Fruit fly (Drosophila melanogaster) whole organism, embryonic: ENCODE data around the gene dnc.

Source experiments
- Atf3 ChIP-seq: fragments of 200-800 bp; sonication (Bioruptor generic); optimal IDR thresholded peaks from 3 replicates; lab custom pipeline; 2016; ENCODE audit warnings: missing biosample characterization, missing genetic modification characterization
- Atf6 ChIP-seq: fragments of 200-800 bp; sonication (Bioruptor generic); IDR thresholded peaks from 2 replicates; pipeline ENCODE4 v1.3.6; 2022; ENCODE audit warnings: missing biosample characterization, missing genetic modification characterization
- BEAF-32 ChIP-seq: fragments of 200-800 bp; sonication (Bioruptor generic); optimal IDR thresholded peaks from 3 replicates; lab custom pipeline; 2017; ENCODE audit warnings: missing biosample characterization, missing genetic modification characterization, mild to moderate bottlenecking, moderate library complexity, missing genetic modification reagents
- CG10274 ChIP-seq: fragments of 200-800 bp; sonication (Bioruptor generic); optimal IDR thresholded peaks from 3 replicates; lab custom pipeline; 2017; ENCODE audit warnings: missing biosample characterization, mild to moderate bottlenecking, missing genetic modification characterization
- CG10565 ChIP-seq: fragments of 200-800 bp; sonication (Bioruptor generic); optimal IDR thresholded peaks from 3 replicates; lab custom pipeline; 2016; ENCODE audit warnings: missing biosample characterization, mild to moderate bottlenecking, missing genetic modification characterization
- CG11247 ChIP-seq: fragments of 200-800 bp; sonication (Bioruptor generic); IDR thresholded peaks from 2 replicates; pipeline ENCODE4 v1.3.6; 2022; ENCODE audit warnings: missing biosample characterization, missing genetic modification characterization
- CG12236 ChIP-seq: fragments of 200-800 bp; sonication (Bioruptor generic); optimal IDR thresholded peaks from 2 replicates; lab custom pipeline; 2016; ENCODE audit warnings: missing biosample characterization, missing genetic modification characterization
- CG1233 ChIP-seq: fragments of 200-800 bp; sonication (Bioruptor generic); optimal IDR thresholded peaks from 4 replicates; lab custom pipeline; 2018; ENCODE audit warnings: missing biosample characterization, mild to moderate bottlenecking, missing genetic modification characterization
- CG13624 ChIP-seq: fragments of 200-800 bp; sonication (Bioruptor generic); optimal IDR thresholded peaks from 2 replicates; lab custom pipeline; 2016; ENCODE audit warnings: missing biosample characterization, missing genetic modification characterization
- CG13775 ChIP-seq: fragments of 200-800 bp; sonication (Bioruptor generic); optimal IDR thresholded peaks from 3 replicates; lab custom pipeline; 2017; ENCODE audit warnings: missing biosample characterization, mild to moderate bottlenecking, missing genetic modification characterization
- CG13894 ChIP-seq: fragments of 200-800 bp; sonication (Bioruptor generic); optimal IDR thresholded peaks from 3 replicates; lab custom pipeline; 2018; ENCODE audit warnings: missing biosample characterization, mild to moderate bottlenecking, missing genetic modification characterization, moderate library complexity
- CG15011 ChIP-seq: fragments of 200-800 bp; sonication (Bioruptor generic); optimal IDR thresholded peaks from 3 replicates; lab custom pipeline; 2018; ENCODE audit warnings: missing biosample characterization, mild to moderate bottlenecking, missing genetic modification characterization
- CG15269 ChIP-seq: fragments of 200-800 bp; sonication (Bioruptor generic); optimal IDR thresholded peaks from 2 replicates; lab custom pipeline; 2018; ENCODE audit warnings: missing biosample characterization, mild to moderate bottlenecking, missing genetic modification characterization, moderate library complexity
- CG18599 ChIP-seq: fragments of 200-800 bp; sonication (Bioruptor generic); optimal IDR thresholded peaks from 3 replicates; lab custom pipeline; 2017; ENCODE audit warnings: missing biosample characterization, missing genetic modification characterization, mild to moderate bottlenecking, moderate library complexity, missing genetic modification reagents
- CG2116 ChIP-seq: fragments of 200-800 bp; sonication (Bioruptor generic); optimal IDR thresholded peaks from 3 replicates; lab custom pipeline; 2018; ENCODE audit warnings: missing biosample characterization, mild to moderate bottlenecking, missing genetic modification characterization
- CG2678 ChIP-seq: fragments of 200-800 bp; sonication (Bioruptor generic); optimal IDR thresholded peaks from 3 replicates; lab custom pipeline; 2019; ENCODE audit warnings: missing biosample characterization, mild to moderate bottlenecking, missing genetic modification characterization, moderate library complexity
- CG2712 ChIP-seq: fragments of 200-800 bp; optimal IDR thresholded peaks from 3 replicates; lab custom pipeline; 2019; ENCODE audit warnings: missing biosample characterization, mild to moderate bottlenecking, missing genetic modification characterization, moderate library complexity
- CG30403 ChIP-seq: fragments of 200-800 bp; sonication (Bioruptor generic); optimal IDR thresholded peaks from 3 replicates; lab custom pipeline; 2016; ENCODE audit warnings: missing biosample characterization, missing genetic modification characterization
- CG31224 ChIP-seq: fragments of 200-800 bp; sonication (Bioruptor generic); IDR thresholded peaks from 2 replicates; pipeline ENCODE4 v1.3.6; 2022; ENCODE audit warnings: missing biosample characterization, missing genetic modification characterization
- CG32532 ChIP-seq: fragments of 200-800 bp; sonication (Bioruptor generic); IDR thresholded peaks from 2 replicates; pipeline ENCODE4 v1.3.6; 2022; ENCODE audit warnings: missing biosample characterization, missing genetic modification characterization
- CG4282 ChIP-seq: fragments of 200-800 bp; sonication (Bioruptor generic); optimal IDR thresholded peaks from 2 replicates; lab custom pipeline; 2016; ENCODE audit warnings: missing biosample characterization, missing genetic modification characterization
- CG4854 ChIP-seq: fragments of 200-800 bp; sonication (Bioruptor generic); optimal IDR thresholded peaks from 2 replicates; lab custom pipeline; 2016; ENCODE audit warnings: missing biosample characterization, missing genetic modification characterization, inconsistent platforms
- CG7963 ChIP-seq: fragments of 200-800 bp; sonication (Bioruptor generic); IDR thresholded peaks from 3 replicates; pipeline ENCODE4 v1.3.6; 2022; ENCODE audit warnings: missing biosample characterization, missing genetic modification characterization; ENCODE audit not compliant: partially characterized antibody
- CG8478 ChIP-seq: fragments of >200 bp; optimal IDR thresholded peaks from 2 replicates; lab custom pipeline; 2018
- CG9437 ChIP-seq: fragments of 200-800 bp; sonication (Bioruptor generic); optimal IDR thresholded peaks from 2 replicates; lab custom pipeline; 2018; ENCODE audit warnings: missing biosample characterization, mild to moderate bottlenecking, missing genetic modification characterization
- CG9932 ChIP-seq: fragments of 200-800 bp; sonication (Bioruptor generic); IDR thresholded peaks from 2 replicates; pipeline ENCODE4 v1.3.6; 2022; ENCODE audit warnings: missing biosample characterization, missing genetic modification characterization
- D ChIP-seq, 2 experiments: fragments of 200-800 bp in 1 of 2; fragments of >200 bp in 1 of 2; sonication (Bioruptor generic) in 1 of 2; optimal IDR thresholded peaks; 2 replicates in 1 of 2; 3 replicates in 1 of 2; lab custom pipeline; 2017; ENCODE audit warnings: mild to moderate bottlenecking in 1 of 2, missing biosample characterization in 1 of 2, missing genetic modification characterization in 1 of 2, missing genetic modification reagents in 1 of 2
- Deaf1 ChIP-seq: fragments of 200-800 bp; optimal IDR thresholded peaks from 3 replicates; lab custom pipeline; 2019; ENCODE audit warnings: missing biosample characterization, mild to moderate bottlenecking, missing genetic modification characterization, moderate library complexity
- Doc2 ChIP-seq: fragments of 200-800 bp; sonication (Bioruptor generic); IDR thresholded peaks from 2 replicates; pipeline ENCODE4 v1.3.6; 2022; ENCODE audit warnings: missing biosample characterization, missing genetic modification characterization
- Doc3 ChIP-seq: fragments of 200-800 bp; sonication (Bioruptor generic); IDR thresholded peaks from 3 replicates; pipeline ENCODE4 v1.3.6; 2022; ENCODE audit warnings: missing biosample characterization, missing genetic modification characterization; ENCODE audit not compliant: partially characterized antibody
- ERR ChIP-seq: fragments of 200-800 bp; sonication (Bioruptor generic); optimal IDR thresholded peaks from 2 replicates; lab custom pipeline; 2016; ENCODE audit warnings: missing biosample characterization, missing genetic modification characterization
- MBD-R2 ChIP-seq: fragments of 200-800 bp; sonication (Bioruptor generic); IDR thresholded peaks from 2 replicates; pipeline ENCODE4 v1.3.6; 2022; ENCODE audit warnings: missing biosample characterization, missing genetic modification characterization
- NC2β ChIP-seq: fragments of 200-800 bp; sonication (Bioruptor generic); optimal IDR thresholded peaks from 2 replicates; lab custom pipeline; 2016; ENCODE audit warnings: missing biosample characterization, missing genetic modification characterization
- Ptx1 ChIP-seq: fragments of 200-800 bp; sonication (Bioruptor generic); IDR thresholded peaks from 2 replicates; pipeline ENCODE4 v1.3.6; 2022; ENCODE audit warnings: missing biosample characterization, missing genetic modification characterization
- Side ChIP-seq: fragments of 200-800 bp; sonication (Bioruptor generic); optimal IDR thresholded peaks from 2 replicates; lab custom pipeline; 2016; ENCODE audit warnings: missing biosample characterization, missing genetic modification characterization
- TFAM ChIP-seq: fragments of 200-800 bp; sonication (Bioruptor generic); optimal IDR thresholded peaks from 2 replicates; lab custom pipeline; 2017; ENCODE audit warnings: missing biosample characterization, missing genetic modification characterization, inconsistent platforms
- Taf1 ChIP-seq: fragments of 200-800 bp; sonication (Bioruptor generic); IDR thresholded peaks from 2 replicates; pipeline ENCODE4 v1.3.6; 2022; ENCODE audit warnings: missing biosample characterization, missing genetic modification characterization
- Xrp1 ChIP-seq: fragments of 200-800 bp; sonication (Bioruptor generic); IDR thresholded peaks from 2 replicates; pipeline ENCODE4 v1.3.6; 2022; ENCODE audit warnings: missing biosample characterization, missing genetic modification characterization
- ab ChIP-seq: fragments of 200-800 bp; sonication (Bioruptor generic); optimal IDR thresholded peaks from 2 replicates; lab custom pipeline; 2016; ENCODE audit warnings: missing biosample characterization, missing genetic modification characterization
- esg ChIP-seq: fragments of 200-800 bp; sonication (Bioruptor generic); conservative IDR thresholded peaks from 2 replicates; pipeline ENCODE4 v1.3.6; 2022; ENCODE audit warnings: missing biosample characterization, missing genetic modification characterization
- gcm2 ChIP-seq: fragments of 200-800 bp; sonication (Bioruptor generic); optimal IDR thresholded peaks from 2 replicates; lab custom pipeline; 2016; ENCODE audit warnings: missing biosample characterization, missing genetic modification characterization
- gro ChIP-seq: fragments of 200-800 bp; sonication (Bioruptor generic); optimal IDR thresholded peaks from 2 replicates; lab custom pipeline; 2016; ENCODE audit warnings: missing biosample characterization, missing genetic modification characterization
- kah ChIP-seq: fragments of 200-800 bp; sonication (Bioruptor generic); optimal IDR thresholded peaks from 2 replicates; lab custom pipeline; 2018; ENCODE audit warnings: missing biosample characterization, mild to moderate bottlenecking, missing genetic modification characterization
- nerfin-2 ChIP-seq: fragments of 200-800 bp; sonication (Bioruptor generic); IDR thresholded peaks from 2 replicates; pipeline ENCODE4 v1.3.6; 2022; ENCODE audit warnings: missing biosample characterization, missing genetic modification characterization; ENCODE audit not compliant: partially characterized antibody
- nmo ChIP-seq: fragments of 200-800 bp; sonication (Bioruptor generic); optimal IDR thresholded peaks from 2 replicates; lab custom pipeline; 2018; ENCODE audit warnings: missing biosample characterization, mild to moderate bottlenecking, missing genetic modification characterization, moderate library complexity
- p53 ChIP-seq: fragments of 200-800 bp; sonication (Bioruptor generic); optimal IDR thresholded peaks from 2 replicates; lab custom pipeline; 2016; ENCODE audit warnings: missing biosample characterization, missing genetic modification characterization
- ranshi ChIP-seq: fragments of 200-800 bp; sonication (Bioruptor generic); IDR thresholded peaks from 2 replicates; pipeline ENCODE4 v1.3.6; 2022; ENCODE audit warnings: missing biosample characterization, missing genetic modification characterization
- sisA ChIP-seq: fragments of 200-800 bp; sonication (Bioruptor generic); IDR thresholded peaks from 2 replicates; pipeline ENCODE4 v1.3.6; 2022; ENCODE audit warnings: missing biosample characterization, missing genetic modification characterization
- slp2 ChIP-seq: fragments of 200-800 bp; sonication (Bioruptor generic); optimal IDR thresholded peaks from 2 replicates; lab custom pipeline; 2016; ENCODE audit warnings: missing biosample characterization, missing genetic modification characterization
- stwl ChIP-seq: fragments of 200-800 bp; sonication (Bioruptor generic); optimal IDR thresholded peaks from 3 replicates; lab custom pipeline; 2018; ENCODE audit warnings: missing biosample characterization, mild to moderate bottlenecking, missing genetic modification characterization, moderate library complexity
- tin ChIP-seq: fragments of 200-800 bp; sonication (Bioruptor generic); optimal IDR thresholded peaks from 3 replicates; lab custom pipeline; 2016; ENCODE audit warnings: missing biosample characterization, missing genetic modification characterization
- yki ChIP-seq: fragments of >200 bp; optimal IDR thresholded peaks from 3 replicates; lab custom pipeline; 2018

The dnc gene

DNA sequence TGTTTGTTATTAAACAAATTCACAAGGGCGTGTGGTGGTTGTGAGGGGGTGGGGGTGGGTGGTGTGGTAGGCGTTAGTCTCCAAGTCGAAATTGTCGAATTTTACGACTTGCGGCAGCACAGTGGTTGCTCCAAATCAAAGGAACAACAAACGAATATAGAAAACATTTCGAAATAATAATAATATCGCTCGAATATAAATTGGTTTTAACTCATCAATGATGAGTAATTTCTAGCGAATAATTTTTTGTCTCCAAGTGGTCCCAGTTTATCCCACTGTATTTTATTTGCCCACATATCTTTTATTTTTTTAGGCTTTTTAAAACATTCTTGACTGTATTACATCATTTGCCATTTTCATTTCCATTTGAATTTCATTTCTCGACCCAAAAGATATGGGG lies 204.7 kb downstream of the dnc start (continued):
- TF ChIP-seq Doc2 (GFP tag; lab: Robert Waterston, UW) (no peak), stwl (tag; lab: Kevin White, UChicago) (no peak), CG18599 (GFP tag; lab: Kevin White, UChicago) (peak; percentile 68), Atf6 (GFP tag; lab: Robert Waterston, UW) (peak; percentile 78), tin (no peak), CG7963 (GFP tag; lab: Robert Waterston, UW) (no peak), CG31224 (GFP tag; lab: Robert Waterston, UW) (peak; percentile 30; the same call in 1 of the 2 replicates), CG2712 (tag; lab: Kevin White, UChicago) (peak; percentile 25), CG1233 (GFP tag; lab: Kevin White, UChicago) (no peak), CG15011 (GFP tag; lab: Kevin White, UChicago) (no peak), NC2β (GFP tag; lab: Kevin White, UChicago) (no peak), Side (GFP tag; lab: Kevin White, UChicago) (no peak), CG13775 (GFP tag; lab: Kevin White, UChicago) (no peak), Deaf1 (tag; lab: Kevin White, UChicago) (no peak), ranshi (peak; percentile 55; the same call in 1 of the 2 replicates), kah (GFP tag; lab: Kevin White, UChicago) (no peak), CG13624 (peak; percentile 41), p53 (GFP tag; lab: Kevin White, UChicago) (no peak), CG2678 (tag; lab: Kevin White, UChicago) (peak; percentile 45), Doc3 (GFP tag; lab: Robert Waterston, UW) (no peak), TFAM (no peak), sisA (GFP tag; lab: Robert Waterston, UW) (peak; percentile 12; the same call in 1 of the 2 replicates), CG9932 (peak; percentile 70), yki (lab: Kevin White, UChicago) (no peak), CG2116 (GFP tag; lab: Kevin White, UChicago) (no peak), CG13894 (peak; percentile 10), slp2 (GFP tag; lab: Kevin White, UChicago) (no peak), gcm2 (GFP tag; lab: Kevin White, UChicago) (no peak), CG10274 (GFP tag; lab: Kevin White, UChicago) (no peak), Ptx1 (GFP tag; lab: Robert Waterston, UW) (peak; percentile 63), CG32532 (GFP tag; lab: Robert Waterston, UW) (peak; percentile 80), CG9437 (no peak), CG12236 (GFP tag; lab: Kevin White, UChicago) (no peak), BEAF-32 (no peak), esg (GFP tag; lab: Robert Waterston, UW) (peak; percentile 67), D (optimal IDR thresholded peaks at IDR 0.05; lab: Kevin White, UChicago) (no peak), D (GFP tag; optimal IDR thresholded peaks at IDR 0.05; lab: Kevin White, UChicago) (no peak), Taf1 (0 out of 2 replicates have a peak, but pooled peaks have one; percentile 31), nmo (GFP tag; lab: Kevin White, UChicago) (peak; percentile 22), CG11247 (peak; percentile 60), Xrp1 (peak; percentile 57; the same call in 1 of the 2 replicates), Atf3 (GFP tag; lab: Kevin White, UChicago) (no peak), MBD-R2 (GFP tag; lab: Robert Waterston, UW) (peak; percentile 32; the same call in 1 of the 2 replicates), gro (GFP tag; lab: Kevin White, UChicago) (no peak), ERR (GFP tag; lab: Kevin White, UChicago) (no peak), nerfin-2 (GFP tag; lab: Robert Waterston, UW) (no peak), CG10565 (GFP tag; lab: Kevin White, UChicago) (no peak), CG8478 (lab: Kevin White, UChicago) (no peak), CG30403 (GFP tag; lab: Kevin White, UChicago) (peak; percentile 30), CG4854 (GFP tag; lab: Kevin White, UChicago) (no peak), CG15269 (tag; lab: Kevin White, UChicago) (peak; percentile 53), ab (GFP tag; lab: Kevin White, UChicago) (no peak), CG4282 (GFP tag; lab: Kevin White, UChicago) (no peak)
